Fruit fly (Drosophila melanogaster): ENCODE results near the gene CG6833.

DNA sequence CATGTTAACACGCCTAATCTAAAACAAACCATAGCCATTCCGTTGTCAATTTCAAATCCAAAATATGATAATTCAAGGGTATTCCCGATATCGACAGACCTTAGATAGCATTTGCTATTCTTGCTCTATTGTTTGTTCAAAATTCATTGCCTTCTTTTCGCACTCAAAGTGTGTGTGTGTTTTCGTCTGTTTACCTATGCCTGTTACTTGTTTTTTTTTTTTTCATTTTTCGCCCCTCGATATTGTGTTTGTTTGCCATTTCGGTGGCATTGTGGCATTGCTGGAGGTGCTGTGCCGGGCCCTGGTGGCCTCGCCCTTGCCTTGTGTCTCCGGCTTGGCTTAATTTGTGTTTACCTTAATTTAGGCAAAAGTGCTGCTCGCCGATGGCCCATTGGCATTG is 5.8 kb downstream of the CG6833 start:
- no peak for TF ChIP-seq Lpt (GFP tag; optimal IDR thresholded peaks at IDR 0.05)
- TF ChIP-seq CG11902 (GFP tag; optimal IDR thresholded peaks at IDR 0.05): no peak
- TF ChIP-seq CG32006 (GFP tag; optimal IDR thresholded peaks at IDR 0.05): no peak
- TF ChIP-seq CG4318 (GFP tag; optimal IDR thresholded peaks at IDR 0.05): no peak
- TF ChIP-seq fd59A (GFP tag; optimal IDR thresholded peaks at IDR 0.05): no peak
- TF ChIP-seq CG6854 (GFP tag; optimal IDR thresholded peaks at IDR 0.05): no peak
- no peak for TF ChIP-seq vri (GFP tag; optimal IDR thresholded peaks at IDR 0.05)
- no peak for TF ChIP-seq dac (GFP tag; optimal IDR thresholded peaks at IDR 0.05)
- no peak for TF ChIP-seq Ets21C (GFP tag; optimal IDR thresholded peaks at IDR 0.05)
